Worm (Caenorhabditis elegans) whole organism, L4 larva: Measurements from ENCODE around the gene F09E10.5.

ENCODE experiments used
- D1046.2 ChIP-seq: fragments of 200-800 bp; sonication (Bioruptor generic); IDR thresholded peaks from 2 replicates; pipeline ENCODE4 v1.3.6; 2022; ENCODE audit warnings: missing genetic modification characterization, missing compliant biosample characterization
- F44E2.7 ChIP-seq: fragments of 200-800 bp; sonication (Bioruptor generic); IDR thresholded peaks from 2 replicates; pipeline ENCODE4 v2.1.2; 2022; ENCODE audit warnings: missing genetic modification characterization, missing compliant biosample characterization
- F49E8.2 ChIP-seq: sonication (generic microtip); optimal IDR thresholded peaks from 2 replicates; lab custom pipeline; 2016; ENCODE audit warnings: missing compliant biosample characterization, mild to moderate bottlenecking, missing genetic modification characterization, borderline replicate concordance
- T20F7.1 ChIP-seq: fragments of 200-800 bp; sonication (Bioruptor generic); optimal IDR thresholded peaks from 2 replicates; lab custom pipeline; 2018; ENCODE audit warnings: mild to moderate bottlenecking, missing genetic modification characterization, missing compliant biosample characterization
- T26A8.4 ChIP-seq: fragments of 200-800 bp; sonication (Bioruptor generic); IDR thresholded peaks from 2 replicates; pipeline ENCODE4 v1.3.6; 2022; ENCODE audit warnings: missing genetic modification characterization, missing compliant biosample characterization
- aha-1 ChIP-seq: fragments of 150-350 bp; peaks from one replicate; lab custom pipeline; 2014; ENCODE audit warnings: missing biosample characterization, missing genetic modification characterization
- aly-2 ChIP-seq: sonication (generic microtip); optimal IDR thresholded peaks from 2 replicates; lab custom pipeline; 2018; ENCODE audit warnings: missing biosample characterization, missing genetic modification characterization
- ceh-20 ChIP-seq: fragments of 200-800 bp; sonication (Bioruptor generic); IDR thresholded peaks from 2 replicates; pipeline ENCODE4 v1.3.6; 2022; ENCODE audit warnings: missing genetic modification reagents, missing genetic modification characterization, missing compliant biosample characterization
- daf-16 ChIP-seq, 3 experiments: sonication (generic microtip); optimal IDR thresholded peaks; 2 replicates each; lab custom pipeline; 2016 to 2017; ENCODE audit warnings: missing genetic modification characterization in 3 of 3, missing genetic modification reagents in 3 of 3, mild to moderate bottlenecking in 2 of 3, missing compliant biosample characterization in 2 of 3, missing biosample characterization in 1 of 3, moderate library complexity in 1 of 3
- dmd-6 ChIP-seq: fragments of 200-800 bp; sonication (Bioruptor generic); IDR thresholded peaks from 2 replicates; pipeline ENCODE4 v1.3.6; 2022; ENCODE audit warnings: missing genetic modification reagents, missing genetic modification characterization, missing compliant biosample characterization
- dmd-8 ChIP-seq: fragments of 200-800 bp; sonication (Bioruptor generic); IDR thresholded peaks from 2 replicates; pipeline ENCODE4 v1.3.6; 2022; ENCODE audit warnings: missing genetic modification characterization, missing compliant biosample characterization
- duxl-1 ChIP-seq: sonication (generic microtip); optimal IDR thresholded peaks from 2 replicates; lab custom pipeline; 2016; ENCODE audit warnings: mild to moderate bottlenecking, missing genetic modification characterization, moderate library complexity, missing compliant biosample characterization; ENCODE audit not compliant: poor library complexity
- fkh-10 ChIP-seq: fragments of 150-350 bp; optimal IDR thresholded peaks from 2 replicates; lab custom pipeline; 2014; ENCODE audit warnings: missing biosample characterization, missing genetic modification reagents, missing genetic modification characterization
- hif-1 ChIP-seq, 2 experiments: sonication (generic microtip); optimal IDR thresholded peaks; 2 replicates each; lab custom pipeline; 2016 to 2017; ENCODE audit warnings: missing compliant biosample characterization in 2 of 2, missing genetic modification characterization in 2 of 2, missing genetic modification reagents in 2 of 2, missing genotype in 2 of 2, mild to moderate bottlenecking in 1 of 2
- hlh-11 ChIP-seq: fragments of 200-800 bp; sonication (Bioruptor generic); optimal IDR thresholded peaks from 2 replicates; lab custom pipeline; 2018; ENCODE audit warnings: mild to moderate bottlenecking, missing genetic modification characterization, missing compliant biosample characterization
- hlh-30 ChIP-seq: sonication (generic microtip); optimal IDR thresholded peaks from 2 replicates; lab custom pipeline; 2017; ENCODE audit warnings: antibody characterized with exemption, mild to moderate bottlenecking, missing genetic modification characterization, missing compliant biosample characterization; ENCODE audit not compliant: insufficient read depth
- lim-7 ChIP-seq: fragments of 200-800 bp; sonication (Bioruptor generic); IDR thresholded peaks from 2 replicates; pipeline ENCODE4 v1.3.6; 2022; ENCODE audit warnings: missing genetic modification characterization, missing compliant biosample characterization
- lir-3 ChIP-seq: sonication (generic microtip); optimal IDR thresholded peaks from 2 replicates; lab custom pipeline; 2016; ENCODE audit warnings: mild to moderate bottlenecking, missing genetic modification characterization, missing compliant biosample characterization
- lsy-2 ChIP-seq, 2 experiments: fragments of 150-350 bp in 1 of 2; sonication (generic microtip) in 1 of 2; optimal IDR thresholded peaks; 2 replicates each; lab custom pipeline; 2014 to 2017; ENCODE audit warnings: missing biosample characterization in 2 of 2, missing genetic modification characterization in 2 of 2
- mdt-29 ChIP-seq: fragments of 200-800 bp; sonication (Bioruptor generic); IDR thresholded peaks from 2 replicates; pipeline ENCODE4 v1.3.6; 2022; ENCODE audit warnings: missing genetic modification reagents, missing genetic modification characterization, missing compliant biosample characterization
- mes-2 ChIP-seq: sonication (generic microtip); optimal IDR thresholded peaks from 2 replicates; lab custom pipeline; 2016; ENCODE audit warnings: missing genotype, mild to moderate bottlenecking, missing genetic modification characterization, missing compliant biosample characterization; ENCODE audit not compliant: poor library complexity, severe bottlenecking
- mxl-2 ChIP-seq: fragments of 200-800 bp; sonication (Bioruptor generic); conservative IDR thresholded peaks from 2 replicates; pipeline ENCODE4 v1.3.6; 2022; ENCODE audit warnings: missing genetic modification reagents, missing genetic modification characterization, missing compliant biosample characterization
- nhr-11 ChIP-seq: fragments of 150-350 bp; optimal IDR thresholded peaks from 2 replicates; lab custom pipeline; 2014; ENCODE audit warnings: missing biosample characterization, missing genetic modification characterization
- nhr-28 ChIP-seq: fragments of 150-350 bp; optimal IDR thresholded peaks from 2 replicates; lab custom pipeline; 2014; ENCODE audit warnings: missing biosample characterization, missing genetic modification characterization
- nhr-48 ChIP-seq: sonication (generic microtip); optimal IDR thresholded peaks from 2 replicates; lab custom pipeline; 2016; ENCODE audit warnings: mild to moderate bottlenecking, missing genetic modification characterization, missing compliant biosample characterization
- nhr-77 ChIP-seq: fragments of 150-350 bp; optimal IDR thresholded peaks from 2 replicates; lab custom pipeline; 2014; ENCODE audit warnings: missing biosample characterization, missing genetic modification characterization
- pha-4 ChIP-seq, 2 experiments: fragments of 150-350 bp in 1 of 2; fragments of 200-800 bp in 1 of 2; sonication (Bioruptor generic) in 1 of 2; IDR thresholded peaks in 1 of 2; optimal IDR thresholded peaks in 1 of 2; 2 replicates each; pipeline versions ENCODE4 v1.3.6 to Lab custom; 2014 to 2022; ENCODE audit warnings: missing genetic modification characterization in 2 of 2, missing genetic modification reagents in 2 of 2, missing biosample characterization in 1 of 2, missing compliant biosample characterization in 1 of 2
- pqm-1 ChIP-seq: sonication (generic microtip); optimal IDR thresholded peaks from 2 replicates; lab custom pipeline; 2017; ENCODE audit warnings: missing biosample characterization, missing genetic modification characterization
- skn-1 ChIP-seq: fragments of 150-350 bp; optimal IDR thresholded peaks from 2 replicates; lab custom pipeline; 2014; ENCODE audit warnings: missing biosample characterization, missing genetic modification characterization
- unc-62 ChIP-seq, 3 experiments: fragments of 150-350 bp in 1 of 3; sonication (generic microtip); optimal IDR thresholded peaks in 2 of 3; peaks in 1 of 3; 1 replicate in 1 of 3; 2 replicates in 2 of 3; lab custom pipeline; 2014 to 2017; ENCODE audit warnings: missing biosample characterization in 3 of 3, missing genetic modification characterization in 3 of 3, missing genetic modification reagents in 3 of 3, missing genotype in 1 of 3
- zag-1 ChIP-seq: fragments of 150-350 bp; optimal IDR thresholded peaks from 2 replicates; lab custom pipeline; 2014; ENCODE audit warnings: missing biosample characterization, missing genetic modification characterization
- zip-11 ChIP-seq: fragments of 200-800 bp; sonication (Bioruptor generic); IDR thresholded peaks from 2 replicates; pipeline ENCODE4 v1.3.6; 2022; ENCODE audit warnings: missing genetic modification characterization, missing compliant biosample characterization

The F09E10.5 gene

DNA sequence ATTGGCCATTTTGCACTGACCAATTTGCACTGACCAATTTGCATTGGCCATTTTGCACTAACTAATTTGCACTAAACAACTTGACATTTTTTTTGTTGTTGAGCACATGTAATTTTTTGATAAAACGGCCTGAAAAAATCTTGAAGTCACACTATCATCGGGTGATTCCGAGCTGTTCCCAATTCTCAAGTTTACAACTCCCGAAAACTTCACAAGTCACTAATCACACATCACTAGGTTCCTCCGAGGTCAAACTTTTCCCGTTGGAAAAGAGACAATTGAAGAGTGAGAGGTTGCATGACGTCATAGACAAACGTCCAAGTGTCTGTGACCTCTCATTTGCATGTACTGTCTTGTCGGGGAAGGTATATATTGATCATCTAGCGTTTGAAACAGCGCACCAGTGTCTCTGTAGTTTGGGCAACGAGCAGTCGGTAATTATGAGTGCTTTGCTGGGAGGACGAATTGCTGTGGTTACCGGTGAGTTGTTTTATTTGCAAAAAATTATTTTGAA, 8.0 kb downstream of the F09E10.5 start, which contains the start of the genes D1005.10 and dhs-25 (continued):
- TF ChIP-seq pha-4 (GFP tag; IDR thresholded peaks at IDR 0.05; lab: Robert Waterston, UW) = peak; percentile 61; the same call in 1 of the 2 replicates
- peak; percentile 82 for TF ChIP-seq pha-4 (tag; optimal IDR thresholded peaks at IDR 0.05; lab: Kevin White, UChicago)
- peak; percentile 47; the same call in 1 of the 2 replicates for TF ChIP-seq ceh-20 (GFP tag; lab: Robert Waterston, UW)
- no peak for TF ChIP-seq zag-1 (tag; lab: Kevin White, UChicago)
- peak; percentile 92 for TF ChIP-seq hlh-11
- peak; percentile 0 for TF ChIP-seq pqm-1 (tag; lab: Kevin White, UChicago)
- TF ChIP-seq mes-2 = peak; percentile 80
- peak; percentile 43 for TF ChIP-seq nhr-77 (tag; lab: Kevin White, UChicago)
- peak; percentile 84 for TF ChIP-seq mdt-29 (GFP tag; lab: Robert Waterston, UW)
- peak in 1 of 2 experiments; percentile 11 for TF ChIP-seq unc-62 (GFP tag; optimal IDR thresholded peaks at IDR 0.05 in 1 of 2; lab: Kevin White, UChicago)
- TF ChIP-seq unc-62 (tag; optimal IDR thresholded peaks at IDR 0.05; lab: Kevin White, UChicago) = no peak
- TF ChIP-seq daf-16 (GFP tag; optimal IDR thresholded peaks at IDR 0.05; lab: Kevin White, UChicago) = peak; percentile 38 to 60
- TF ChIP-seq daf-16 (tag; optimal IDR thresholded peaks at IDR 0.05; lab: Kevin White, UChicago) = peak; percentile 92
- TF ChIP-seq hlh-30 (tag; lab: Kevin White, UChicago) = peak; percentile 89
- TF ChIP-seq F44E2.7 (GFP tag; lab: Robert Waterston, UW) = no peak
- no peak for TF ChIP-seq fkh-10 (GFP tag; lab: Kevin White, UChicago)
- TF ChIP-seq F49E8.2 (tag; lab: Kevin White, UChicago) = no peak
- peak in 1 of 2 experiments; percentile 46 for TF ChIP-seq hif-1 (tag; optimal IDR thresholded peaks at IDR 0.05; lab: Kevin White, UChicago)
- TF ChIP-seq duxl-1 (tag; lab: Kevin White, UChicago) = peak; percentile 87
- TF ChIP-seq lsy-2 (tag; optimal IDR thresholded peaks at IDR 0.05; lab: Kevin White, UChicago) = peak in 1 of 2 experiments; percentile 68
- TF ChIP-seq nhr-11 (tag; lab: Kevin White, UChicago) = peak; percentile 67
- no peak for TF ChIP-seq lim-7 (GFP tag; lab: Robert Waterston, UW)

DNA sequence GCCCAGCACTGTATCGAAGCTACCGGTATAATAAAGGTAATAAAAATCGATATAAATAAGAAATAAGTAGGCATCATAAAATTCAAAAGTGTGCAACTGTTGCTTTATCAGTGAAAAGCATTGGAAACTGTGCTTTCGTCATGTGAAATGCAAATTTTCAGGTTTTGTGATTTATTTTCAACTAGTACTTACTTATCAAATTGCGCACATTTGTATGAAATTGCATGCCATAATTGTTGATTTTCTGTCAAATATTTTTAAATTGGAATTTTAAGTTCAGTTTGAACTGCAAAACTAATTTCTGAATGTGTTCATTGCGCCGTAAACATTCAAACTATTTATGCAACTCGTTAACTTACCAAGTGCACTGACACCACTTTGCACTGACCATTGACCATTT, 8.4 kb downstream of the F09E10.5 start, which contains the start of gene D1005.4:
Gene D1005.4 (minus strand): TSS at position 101 of the 400 bp plus-strand sequence.
- TF ChIP-seq aly-2 (tag; lab: Kevin White, UChicago) (no peak), nhr-28 (tag; lab: Kevin White, UChicago) (peak; percentile 38)
- TF ChIP-seq, all 104 proteins: peak for 1

DNA sequence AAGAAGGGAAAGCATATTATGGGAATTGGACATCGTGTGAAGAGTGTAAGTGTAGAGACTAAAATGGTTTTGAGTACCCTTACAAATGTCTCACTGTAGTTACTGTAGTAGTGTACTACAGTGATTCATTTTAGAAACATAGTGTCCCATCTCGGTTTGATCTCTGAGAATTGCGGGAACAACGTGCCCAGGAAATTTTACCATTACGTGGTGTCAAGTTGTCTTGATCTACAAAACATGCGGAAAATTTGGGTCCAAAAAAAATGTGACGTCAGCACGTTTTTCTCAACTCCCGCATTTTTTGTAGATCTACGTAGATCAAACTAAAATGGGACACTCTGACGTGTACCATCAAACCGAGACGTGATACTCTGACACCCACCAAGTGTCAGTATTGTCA, 10.9 kb downstream of the F09E10.5 start:
- TF ChIP-seq zip-11 (GFP tag; lab: Robert Waterston, UW) (no peak), aha-1 (tag; lab: Kevin White, UChicago) (peak; percentile 90), nhr-11 (tag; lab: Kevin White, UChicago) (no peak)

DNA sequence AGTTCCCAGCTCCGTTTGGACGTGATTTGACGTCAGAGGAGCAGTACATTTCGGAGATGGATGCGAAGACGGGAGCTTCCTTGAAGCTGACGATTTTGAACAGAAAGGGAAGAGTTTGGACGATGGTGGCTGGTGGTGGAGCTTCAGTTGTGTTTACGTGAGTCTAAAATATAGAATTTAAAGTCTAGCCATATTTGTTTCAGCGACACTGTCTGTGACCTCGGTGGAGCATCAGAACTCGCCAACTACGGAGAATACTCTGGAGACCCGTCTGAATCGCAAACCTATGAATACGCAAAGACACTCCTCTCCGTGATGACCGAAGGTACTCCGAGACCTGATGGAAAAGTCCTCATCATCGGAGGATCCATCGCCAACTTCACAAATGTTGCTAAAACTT, 13.6 kb downstream of the F09E10.5 start:
- no peak for TF ChIP-seq nhr-77 (tag; lab: Kevin White, UChicago)
- TF ChIP-seq dmd-8 = no peak

DNA sequence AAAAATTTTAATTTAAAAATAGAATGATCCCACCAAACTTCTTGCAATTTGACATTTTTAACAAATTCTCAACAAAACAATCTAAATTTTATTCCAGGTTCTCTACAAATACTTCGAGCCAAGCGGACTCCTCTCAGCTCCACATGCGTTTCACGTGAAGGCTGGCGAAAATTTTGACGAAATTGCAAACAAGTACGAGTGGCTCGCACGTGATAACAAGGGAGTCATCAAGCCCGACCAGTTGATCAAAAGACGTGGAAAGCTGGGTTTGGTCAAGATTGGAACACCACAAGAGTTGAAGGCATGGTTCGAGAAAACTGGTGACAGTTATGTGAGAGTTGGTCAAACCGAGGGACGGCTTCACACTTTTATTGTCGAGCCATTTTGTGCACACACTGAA, 14.5 kb downstream of the F09E10.5 start:
- TF ChIP-seq daf-16 (GFP tag; optimal IDR thresholded peaks at IDR 0.05; lab: Kevin White, UChicago) = no peak
- peak; percentile 40 for TF ChIP-seq daf-16 (tag; optimal IDR thresholded peaks at IDR 0.05; lab: Kevin White, UChicago)
- no peak for TF ChIP-seq zag-1 (tag; lab: Kevin White, UChicago)
- TF ChIP-seq nhr-28 (tag; lab: Kevin White, UChicago) = no peak
- TF ChIP-seq lir-3 = no peak
- TF ChIP-seq D1046.2 (GFP tag; lab: Robert Waterston, UW) = no peak
- peak; percentile 45; the same call in 1 of the 2 replicates for TF ChIP-seq dmd-6 (GFP tag; lab: Robert Waterston, UW)
- TF ChIP-seq pqm-1 (tag; lab: Kevin White, UChicago) = no peak
- TF ChIP-seq unc-62 (GFP tag; optimal IDR thresholded peaks at IDR 0.05 in 1 of 2; lab: Kevin White, UChicago) = peak in 1 of 2 experiments; percentile 70
- TF ChIP-seq unc-62 (tag; optimal IDR thresholded peaks at IDR 0.05; lab: Kevin White, UChicago) = no peak
- peak; percentile 97 for TF ChIP-seq mxl-2 (GFP tag; lab: Robert Waterston, UW)
- TF ChIP-seq nhr-48 (tag; lab: Kevin White, UChicago) = no peak
- TF ChIP-seq T26A8.4 (GFP tag; lab: Robert Waterston, UW) = no peak
- no peak for TF ChIP-seq fkh-10 (GFP tag; lab: Kevin White, UChicago)
- TF ChIP-seq hlh-30 (tag; lab: Kevin White, UChicago) = peak; percentile 71
- TF ChIP-seq nhr-11 (tag; lab: Kevin White, UChicago) = no peak
- no peak for TF ChIP-seq lim-7 (GFP tag; lab: Robert Waterston, UW)
- peak; percentile 36 for TF ChIP-seq aha-1 (tag; lab: Kevin White, UChicago)
- no peak for TF ChIP-seq skn-1 (tag; lab: Kevin White, UChicago)
- TF ChIP-seq hlh-11 = peak; percentile 25
- no peak for TF ChIP-seq T20F7.1 (GFP tag; lab: Kevin White, UChicago)
